Worm (Caenorhabditis elegans) whole organism, L2 larva: ENCODE results near the gene dop-6.

Experiments used
- R02D3.7 ChIP-seq: fragments of 150-350 bp; optimal IDR thresholded peaks from 2 replicates; lab custom pipeline; 2014; ENCODE audit warnings: missing biosample characterization, missing genetic modification characterization
- peb-1 ChIP-seq: fragments of 150-350 bp; optimal IDR thresholded peaks from 2 replicates; lab custom pipeline; 2014; ENCODE audit warnings: missing biosample characterization, missing genetic modification characterization

ce11 chrX:4303200-4303599, 17.5 kb upstream of the dop-6 start:
- TF ChIP-seq peb-1 (tag; lab: Kevin White, UChicago) (no peak), R02D3.7 (no peak)
